Worm (Caenorhabditis elegans): ENCODE results near the gene spe-27.

- no peak for TF ChIP-seq tra-4 (tag; optimal IDR thresholded peaks at IDR 0.05)
- no peak for TF ChIP-seq B0310.2 (tag; optimal IDR thresholded peaks at IDR 0.05)
- TF ChIP-seq ama-1 (optimal IDR thresholded peaks at IDR 0.05), result no peak
- no peak for TF ChIP-seq aly-1 (tag; optimal IDR thresholded peaks at IDR 0.05)
- TF ChIP-seq F13C5.2 (tag; optimal IDR thresholded peaks at IDR 0.05), result no peak
- TF ChIP-seq hmbx-1 (tag; optimal IDR thresholded peaks at IDR 0.05), result no peak
- TF ChIP-seq flt-1 (GFP tag; IDR thresholded peaks at IDR 0.05), result no peak
- no peak for TF ChIP-seq ceh-36 (tag; optimal IDR thresholded peaks at IDR 0.05)
- no peak for TF ChIP-seq pes-1 (GFP tag; IDR thresholded peaks at IDR 0.05)
- no peak for TF ChIP-seq scrt-1 (GFP tag; IDR thresholded peaks at IDR 0.05)
- no peak for TF ChIP-seq ets-7 (tag; optimal IDR thresholded peaks at IDR 0.05)
- TF ChIP-seq ceh-13 (GFP tag; optimal IDR thresholded peaks at IDR 0.05), result no peak
- no peak for TF ChIP-seq tbx-11 (GFP tag; IDR thresholded peaks at IDR 0.05)
Observed at ce11 chrIV:5886605-5887004, 20.9 kb upstream of the spe-27 start.

Measured in whole organism, early embryonic.